Fruit fly (Drosophila melanogaster): Measurements from ENCODE around the gene CG42564.

CG42564 gene

DNA sequence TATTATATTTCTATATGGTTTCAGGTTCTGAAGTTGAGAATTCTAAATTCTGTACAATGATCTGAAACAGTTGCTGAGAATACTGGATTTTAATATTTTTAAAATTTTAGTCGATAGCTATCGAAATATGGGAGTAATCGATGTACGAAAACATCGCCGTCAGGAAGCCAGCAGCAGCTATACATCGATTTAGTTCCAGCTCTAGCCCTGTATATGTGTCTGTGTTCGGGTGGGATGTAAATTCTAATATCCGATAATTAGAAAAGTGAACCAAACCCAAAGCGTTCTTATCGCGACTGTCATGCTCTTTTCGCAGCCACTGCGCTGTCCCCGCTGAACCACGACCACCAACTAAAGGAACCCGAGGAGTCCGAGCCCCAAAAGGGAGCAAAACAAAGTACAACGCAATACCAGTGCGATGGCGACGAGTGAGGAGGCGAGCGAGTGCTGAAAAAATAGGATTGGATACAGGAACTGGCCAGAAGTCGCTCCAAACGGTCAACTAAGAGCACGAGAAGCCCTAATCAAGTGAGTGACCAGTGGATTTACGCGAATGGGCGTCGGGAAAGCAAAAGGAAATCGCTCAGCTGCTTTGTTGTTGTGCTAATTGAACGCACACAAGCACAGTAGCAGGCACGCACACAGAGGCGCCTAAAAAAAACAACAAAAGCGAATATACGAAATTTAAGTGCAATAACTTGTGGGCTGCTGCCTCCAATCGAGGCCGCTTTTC, 8.6 kb downstream of the CG42564 start, which contains the start of gene gzl (continued):
- TF ChIP-seq CG8388 (GFP tag; optimal IDR thresholded peaks at IDR 0.05) (no peak), CG10654 (GFP tag; optimal IDR thresholded peaks at IDR 0.05) (no peak), Dip2 (GFP tag; IDR thresholded peaks at IDR 0.05) (no peak), D (optimal IDR thresholded peaks at IDR 0.05) (peak; percentile 66), D (GFP tag; optimal IDR thresholded peaks at IDR 0.05) (no peak), sens-2 (GFP tag; IDR thresholded peaks at IDR 0.05) (no peak), al (GFP tag; IDR thresholded peaks at IDR 0.05) (no peak), rib (GFP tag; IDR thresholded peaks at IDR 0.05) (no peak), CG18262 (tag; optimal IDR thresholded peaks at IDR 0.05) (no peak), sqz (GFP tag; optimal IDR thresholded peaks at IDR 0.05) (no peak), CG6272 (GFP tag; IDR thresholded peaks at IDR 0.05) (peak; percentile 36; the same call in 1 of the 2 replicates), mirr (GFP tag; optimal IDR thresholded peaks at IDR 0.05) (no peak), CG11093 (GFP tag; IDR thresholded peaks at IDR 0.05) (no peak), BEAF-32 (GFP tag; optimal IDR thresholded peaks at IDR 0.05) (peak; percentile 95), Dll (GFP tag; IDR thresholded peaks at IDR 0.05; ENCODE audit: partially characterized antibody) (peak; percentile 94), CG11696 (GFP tag; IDR thresholded peaks at IDR 0.05) (no peak), cwo (GFP tag; optimal IDR thresholded peaks at IDR 0.05) (peak; percentile 35), CG15011 (GFP tag; optimal IDR thresholded peaks at IDR 0.05) (no peak), Camta (GFP tag; optimal IDR thresholded peaks at IDR 0.05) (no peak), Mad (GFP tag; optimal IDR thresholded peaks at IDR 0.05) (no peak), gcm (GFP tag; optimal IDR thresholded peaks at IDR 0.05) (no peak), Lpt (GFP tag; optimal IDR thresholded peaks at IDR 0.05) (no peak), bigmax (GFP tag; optimal IDR thresholded peaks at IDR 0.05) (no peak), CG31388 (GFP tag; optimal IDR thresholded peaks at IDR 0.05) (no peak), Adf1 (GFP tag; IDR thresholded peaks at IDR 0.05) (peak; percentile 30; the same call in 1 of the 2 replicates), CG17568 (GFP tag; optimal IDR thresholded peaks at IDR 0.05) (no peak), CG6175 (GFP tag; IDR thresholded peaks at IDR 0.05) (no peak), Mes4 (GFP tag; optimal IDR thresholded peaks at IDR 0.05) (no peak), aop (GFP tag; IDR thresholded peaks at IDR 0.05) (no peak), tgo (GFP tag; IDR thresholded peaks at IDR 0.05) (no peak), CG18011 (GFP tag; optimal IDR thresholded peaks at IDR 0.05) (no peak), unpg (GFP tag; optimal IDR thresholded peaks at IDR 0.05) (no peak), Fer3 (tag; optimal IDR thresholded peaks at IDR 0.05) (no peak), CG11695 (GFP tag; IDR thresholded peaks at IDR 0.05) (no peak), NFAT (GFP tag; IDR thresholded peaks at IDR 0.05) (no peak), org-1 (GFP tag; optimal IDR thresholded peaks at IDR 0.05) (no peak), fru (optimal IDR thresholded peaks at IDR 0.05) (no peak), Aef1 (GFP tag; IDR thresholded peaks at IDR 0.05) (peak; percentile 31; the same call in 1 of the 3 replicates), odd (GFP tag; optimal IDR thresholded peaks at IDR 0.05) (no peak), CG10959 (GFP tag; IDR thresholded peaks at IDR 0.05) (no peak), Hey (tag; optimal IDR thresholded peaks at IDR 0.05) (no peak), Eip74EF (GFP tag; optimal IDR thresholded peaks at IDR 0.05) (no peak), run (tag; optimal IDR thresholded peaks at IDR 0.05) (no peak), scrt (GFP tag; optimal IDR thresholded peaks at IDR 0.05) (no peak), lola (GFP tag; optimal IDR thresholded peaks at IDR 0.05) (no peak), usp (GFP tag; optimal IDR thresholded peaks at IDR 0.05) (no peak), Myb (GFP tag; optimal IDR thresholded peaks at IDR 0.05) (peak; percentile 77), unc-4 (GFP tag; IDR thresholded peaks at IDR 0.05; ENCODE audit: partially characterized antibody) (peak; percentile 96), CG7786 (GFP tag; optimal IDR thresholded peaks at IDR 0.05) (no peak), gfzf (GFP tag; optimal IDR thresholded peaks at IDR 0.05) (peak; percentile 31), Antp (GFP tag; optimal IDR thresholded peaks at IDR 0.05) (no peak)

All from whole organism, embryonic.